Fruit fly (Drosophila melanogaster) whole organism, pupa: ENCODE data around the gene Cdc23.
"Not testable (repeated sequence)": the region's sequence is repeated elsewhere in the genome, so short reads cannot be mapped to it uniquely, and the experiment has no call there.

Experiments
- CG10348 ChIP-seq: fragments of 200-800 bp; sonication (Bioruptor generic); IDR thresholded peaks from 2 replicates; pipeline ENCODE4 v1.3.6; 2022; ENCODE audit warnings: missing biosample characterization, missing genetic modification characterization
- CG12605 ChIP-seq: fragments of 200-800 bp; sonication (Bioruptor generic); IDR thresholded peaks from 2 replicates; pipeline ENCODE4 v1.3.6; 2022; ENCODE audit warnings: missing biosample characterization, missing genetic modification characterization
- CG13204 ChIP-seq: fragments of 200-800 bp; sonication (Bioruptor generic); optimal IDR thresholded peaks from 2 replicates; lab custom pipeline; 2018; ENCODE audit warnings: missing biosample characterization, mild to moderate bottlenecking, missing genetic modification characterization, moderate library complexity
- CG14655 ChIP-seq: fragments of 200-800 bp; sonication (Bioruptor generic); optimal IDR thresholded peaks from 3 replicates; lab custom pipeline; 2017; ENCODE audit warnings: mild to moderate bottlenecking, missing biosample characterization, missing genetic modification reagents, missing genetic modification characterization
- CG15710 ChIP-seq: fragments of 200-800 bp; sonication (Bioruptor generic); optimal IDR thresholded peaks from 2 replicates; lab custom pipeline; 2018; ENCODE audit warnings: missing biosample characterization, mild to moderate bottlenecking, missing genetic modification characterization, moderate library complexity
- CG17806 ChIP-seq: fragments of 200-800 bp; sonication (Bioruptor generic); optimal IDR thresholded peaks from 2 replicates; lab custom pipeline; 2018; ENCODE audit warnings: missing biosample characterization, mild to moderate bottlenecking, missing genetic modification characterization, moderate library complexity
- CG32121 ChIP-seq: fragments of 200-800 bp; sonication (Bioruptor generic); IDR thresholded peaks from 2 replicates; pipeline ENCODE4 v1.3.6; 2022; ENCODE audit warnings: missing biosample characterization, missing genetic modification characterization
- CG34367 ChIP-seq: fragments of 200-800 bp; sonication (Bioruptor generic); optimal IDR thresholded peaks from 2 replicates; lab custom pipeline; 2018; ENCODE audit warnings: missing biosample characterization, mild to moderate bottlenecking, missing genetic modification characterization
- CG4496 ChIP-seq: fragments of 200-800 bp; sonication (Bioruptor generic); IDR thresholded peaks from 3 replicates; pipeline ENCODE4 v1.3.6; 2022; ENCODE audit warnings: missing biosample characterization, missing genetic modification characterization
- CG8159 ChIP-seq: fragments of 200-800 bp; sonication (Bioruptor generic); optimal IDR thresholded peaks from 3 replicates; lab custom pipeline; 2018; ENCODE audit warnings: missing biosample characterization, mild to moderate bottlenecking, missing genetic modification characterization, moderate library complexity
- CG8301 ChIP-seq: fragments of 200-800 bp; sonication (Bioruptor generic); optimal IDR thresholded peaks from 2 replicates; lab custom pipeline; 2018; ENCODE audit warnings: missing biosample characterization, mild to moderate bottlenecking, missing genetic modification characterization
- CG9948 ChIP-seq: fragments of 200-800 bp; sonication (Bioruptor generic); optimal IDR thresholded peaks from 2 replicates; lab custom pipeline; 2018; ENCODE audit warnings: missing biosample characterization, mild to moderate bottlenecking, missing genetic modification characterization, moderate library complexity
- D1 ChIP-seq: fragments of 200-800 bp; sonication (Bioruptor generic); optimal IDR thresholded peaks from 2 replicates; lab custom pipeline; 2018; ENCODE audit warnings: missing biosample characterization, mild to moderate bottlenecking, missing genetic modification characterization, moderate library complexity
- EcR ChIP-seq: fragments of 200-800 bp; sonication (Bioruptor generic); optimal IDR thresholded peaks from 3 replicates; lab custom pipeline; 2019; ENCODE audit warnings: missing biosample characterization, missing genetic modification characterization, mild to moderate bottlenecking, moderate library complexity, missing genetic modification reagents
- Ets98B ChIP-seq: fragments of 200-800 bp; sonication (Bioruptor generic); IDR thresholded peaks from 2 replicates; pipeline ENCODE4 v1.3.6; 2022; ENCODE audit warnings: missing biosample characterization, missing genetic modification characterization
- Pif1A ChIP-seq: fragments of 200-800 bp; sonication (Bioruptor generic); optimal IDR thresholded peaks from 3 replicates; lab custom pipeline; 2016; ENCODE audit warnings: missing biosample characterization, missing genetic modification characterization
- Pif1B ChIP-seq: fragments of 200-800 bp; sonication (Bioruptor generic); optimal IDR thresholded peaks from 3 replicates; lab custom pipeline; 2016; ENCODE audit warnings: missing biosample characterization, missing genetic modification characterization
- Snoo ChIP-seq: fragments of 200-800 bp; sonication (Bioruptor generic); optimal IDR thresholded peaks from 3 replicates; lab custom pipeline; 2017; ENCODE audit warnings: missing biosample characterization, mild to moderate bottlenecking, missing genetic modification characterization, inconsistent platforms
- fd96Ca ChIP-seq: fragments of 200-800 bp; sonication (Bioruptor generic); IDR thresholded peaks from 3 replicates; pipeline ENCODE4 v1.3.6; 2022; ENCODE audit warnings: missing biosample characterization, missing genetic modification characterization
- gl ChIP-seq: fragments of 200-800 bp; sonication (Bioruptor generic); optimal IDR thresholded peaks from 2 replicates; lab custom pipeline; 2018; ENCODE audit warnings: missing biosample characterization, mild to moderate bottlenecking, missing genetic modification characterization
- rn ChIP-seq: fragments of 200-800 bp; sonication (Bioruptor generic); IDR thresholded peaks from 2 replicates; pipeline ENCODE4 v1.3.6; 2022; ENCODE audit warnings: missing biosample characterization, missing genetic modification characterization

Cdc23 gene

dm6 chr2L:20449864-20450263 lies 9.3 kb upstream of the Cdc23 start, which contains the start of the genes CG31683 and CG31687:
Gene CG31683 (minus strand): TSS chr2L:20449964.
Gene CG31687 (plus strand): TSS chr2L:20450225.
- TF ChIP-seq Snoo (tag; lab: Kevin White, UChicago); Ets98B; gl (tag; lab: Kevin White, UChicago): not testable (repeated sequence)
- TF ChIP-seq, all 21 proteins: peak for 0; not testable (repeated sequence) for 21

- peak; percentile 78 for TF ChIP-seq CG8301
- TF ChIP-seq CG9948 (tag; lab: Kevin White, UChicago): peak; percentile 62
- peak; percentile 80 for TF ChIP-seq CG14655 (GFP tag; lab: Kevin White, UChicago)
- TF ChIP-seq CG32121: 0 out of 2 replicates have a peak, but pooled peaks have one; percentile 23
- TF ChIP-seq CG17806 (tag; lab: Kevin White, UChicago): peak; percentile 73
- no peak for TF ChIP-seq fd96Ca (GFP tag; lab: Robert Waterston, UW)
- TF ChIP-seq EcR (GFP tag; lab: Kevin White, UChicago): no peak
- TF ChIP-seq Pif1A (GFP tag; lab: Kevin White, UChicago): peak; percentile 69
- no peak for TF ChIP-seq Pif1B (GFP tag; lab: Kevin White, UChicago)
- TF ChIP-seq CG4496 (GFP tag; lab: Robert Waterston, UW): peak; percentile 85
- peak; percentile 70 for TF ChIP-seq CG8159 (tag; lab: Kevin White, UChicago)
- TF ChIP-seq Ets98B: peak; percentile 62
- TF ChIP-seq CG12605: 0 out of 2 replicates have a peak, but pooled peaks have one; percentile 6
- TF ChIP-seq, all 21 proteins: peak for 10
These were observed 4.2 kb downstream of the Cdc23 start, which contains the start of gene CG2493 for dm6 chr2L:20463316-20463856. Gene CG2493 (minus strand): TSS chr2L:20463444.

dm6 chr2L:20464385-20464784 lies 5.2 kb downstream of the Cdc23 start:
- TF ChIP-seq gl (tag; lab: Kevin White, UChicago) (no peak), CG32121 (no peak), Snoo (tag; lab: Kevin White, UChicago) (no peak), CG4496 (GFP tag; lab: Robert Waterston, UW) (no peak), CG15710 (no peak), CG8301 (no peak), rn (GFP tag; lab: Robert Waterston, UW) (no peak), CG10348 (GFP tag; lab: Robert Waterston, UW) (no peak), Pif1B (GFP tag; lab: Kevin White, UChicago) (no peak), fd96Ca (GFP tag; lab: Robert Waterston, UW) (no peak), Ets98B (no peak), CG34367 (tag; lab: Kevin White, UChicago) (no peak), CG9948 (tag; lab: Kevin White, UChicago) (no peak), CG13204 (GFP tag; lab: Kevin White, UChicago) (no peak), D1 (tag; lab: Kevin White, UChicago) (peak; percentile 56), Pif1A (GFP tag; lab: Kevin White, UChicago) (no peak), CG14655 (GFP tag; lab: Kevin White, UChicago) (peak; percentile 14), EcR (GFP tag; lab: Kevin White, UChicago) (no peak), CG8159 (tag; lab: Kevin White, UChicago) (peak; percentile 14), CG12605 (no peak)

dm6 chr2L:20473285-20473684 lies 14.1 kb downstream of the Cdc23 start, which contains the start of gene CG43233:
Gene CG43233 (minus strand): TSS chr2L:20473385.
- no peak for TF ChIP-seq CG8159 (tag; lab: Kevin White, UChicago)
- no peak for TF ChIP-seq CG15710
- TF ChIP-seq D1 (tag; lab: Kevin White, UChicago): no peak
- no peak for TF ChIP-seq CG17806 (tag; lab: Kevin White, UChicago)
- TF ChIP-seq CG4496 (GFP tag; lab: Robert Waterston, UW): no peak
- no peak for TF ChIP-seq CG10348 (GFP tag; lab: Robert Waterston, UW)
- TF ChIP-seq CG32121: no peak
- TF ChIP-seq CG8301: no peak
- no peak for TF ChIP-seq CG12605
- no peak for TF ChIP-seq CG9948 (tag; lab: Kevin White, UChicago)
- TF ChIP-seq Ets98B: no peak
- no peak for TF ChIP-seq CG14655 (GFP tag; lab: Kevin White, UChicago)
- TF ChIP-seq, all 21 proteins: peak for 0

dm6 chr2L:20476718-20477277 lies 17.7 kb downstream of the Cdc23 start:
- TF ChIP-seq CG32121 (peak; percentile 42; the same call in 1 of the 2 replicates), CG15710 (no peak), CG9948 (tag; lab: Kevin White, UChicago) (no peak), CG17806 (tag; lab: Kevin White, UChicago) (no peak), CG12605 (no peak), rn (GFP tag; lab: Robert Waterston, UW) (no peak), Snoo (tag; lab: Kevin White, UChicago) (no peak)

- TF ChIP-seq Snoo (tag; lab: Kevin White, UChicago) (no peak), CG34367 (tag; lab: Kevin White, UChicago) (no peak), CG17806 (tag; lab: Kevin White, UChicago) (peak; percentile 12), D1 (tag; lab: Kevin White, UChicago) (no peak), CG4496 (GFP tag; lab: Robert Waterston, UW) (peak; percentile 32; the same call in 1 of the 3 replicates), CG12605 (no peak), CG32121 (peak; percentile 54; the same call in 1 of the 2 replicates), CG15710 (peak; percentile 36), CG14655 (GFP tag; lab: Kevin White, UChicago) (peak; percentile 54), CG8301 (peak; percentile 30), rn (GFP tag; lab: Robert Waterston, UW) (no peak), CG8159 (tag; lab: Kevin White, UChicago) (peak; percentile 14), gl (tag; lab: Kevin White, UChicago) (no peak), CG9948 (tag; lab: Kevin White, UChicago) (peak; percentile 34)
These were observed 19.6 kb downstream of the Cdc23 start for dm6 chr2L:20478549-20479238.
